Fruit fly (Drosophila melanogaster) whole organism, prepupa: Measurements from ENCODE around the gene spdo.
A peak's percentile ranks its signal among the peaks of the same experiment; 100 is the strongest.

Experiments used
- Blimp-1 ChIP-seq: fragments of 200-800 bp; sonication (Bioruptor generic); optimal IDR thresholded peaks from 3 replicates; lab custom pipeline; 2017; ENCODE audit warnings: missing biosample characterization, missing genetic modification characterization, mild to moderate bottlenecking, moderate library complexity, missing genetic modification reagents
- CG10669 ChIP-seq: fragments of 200-800 bp; sonication (Bioruptor generic); optimal IDR thresholded peaks from 3 replicates; lab custom pipeline; 2018; ENCODE audit warnings: missing biosample characterization, mild to moderate bottlenecking, missing genetic modification characterization, moderate library complexity
- CG11294 ChIP-seq: fragments of 200-800 bp; sonication (Bioruptor generic); IDR thresholded peaks from 2 replicates; pipeline ENCODE4 v1.3.6; 2022; ENCODE audit warnings: missing biosample characterization, missing genetic modification characterization
- CG11762 ChIP-seq: fragments of 200-800 bp; sonication (Bioruptor generic); optimal IDR thresholded peaks from 3 replicates; lab custom pipeline; 2016; ENCODE audit warnings: missing biosample characterization, missing genetic modification characterization; ENCODE audit not compliant: insufficient read depth
- CG11902 ChIP-seq: fragments of 200-800 bp; sonication (Bioruptor generic); optimal IDR thresholded peaks from 3 replicates; lab custom pipeline; 2016; ENCODE audit warnings: missing biosample characterization, missing genetic modification characterization
- CG15336 ChIP-seq: fragments of 200-800 bp; sonication (Bioruptor generic); IDR thresholded peaks from 2 replicates; pipeline ENCODE4 v1.3.6; 2022; ENCODE audit warnings: missing biosample characterization, missing genetic modification characterization
- CG1621 ChIP-seq: fragments of 200-800 bp; sonication (Bioruptor generic); optimal IDR thresholded peaks from 3 replicates; lab custom pipeline; 2018; ENCODE audit warnings: missing biosample characterization, mild to moderate bottlenecking, missing genetic modification characterization
- CG3032 ChIP-seq: fragments of 200-800 bp; optimal IDR thresholded peaks from 2 replicates; lab custom pipeline; 2019; ENCODE audit warnings: missing biosample characterization, mild to moderate bottlenecking, missing genetic modification characterization, moderate library complexity
- CG31627 ChIP-seq: fragments of 200-800 bp; sonication (Bioruptor generic); optimal IDR thresholded peaks from 3 replicates; lab custom pipeline; 2016; ENCODE audit warnings: missing biosample characterization, missing genetic modification characterization
- CG32006 ChIP-seq: fragments of 200-800 bp; sonication (Bioruptor generic); optimal IDR thresholded peaks from 3 replicates; lab custom pipeline; 2017; ENCODE audit warnings: missing biosample characterization, mild to moderate bottlenecking, missing genetic modification characterization
- CG34406 ChIP-seq: fragments of 200-800 bp; sonication (Bioruptor generic); optimal IDR thresholded peaks from 3 replicates; lab custom pipeline; 2016; ENCODE audit warnings: missing biosample characterization, missing genetic modification characterization
- CG3919 ChIP-seq: fragments of 200-800 bp; sonication (Bioruptor generic); optimal IDR thresholded peaks from 3 replicates; lab custom pipeline; 2016; ENCODE audit warnings: missing biosample characterization, missing genetic modification characterization
- CG4318 ChIP-seq: fragments of 200-800 bp; sonication (Bioruptor generic); optimal IDR thresholded peaks from 3 replicates; lab custom pipeline; 2017; ENCODE audit warnings: missing biosample characterization, mild to moderate bottlenecking, missing genetic modification characterization
- CG6163 ChIP-seq: fragments of 200-800 bp; sonication (Bioruptor generic); IDR thresholded peaks from 3 replicates; pipeline ENCODE4 v1.3.6; 2022; ENCODE audit warnings: missing biosample characterization, missing genetic modification characterization
- CG6792 ChIP-seq: fragments of 200-800 bp; sonication (Bioruptor generic); optimal IDR thresholded peaks from 3 replicates; lab custom pipeline; 2016; ENCODE audit warnings: missing biosample characterization, missing genetic modification characterization
- CG6854 ChIP-seq: fragments of 200-800 bp; sonication (Bioruptor generic); optimal IDR thresholded peaks from 2 replicates; lab custom pipeline; 2017; ENCODE audit warnings: missing biosample characterization, mild to moderate bottlenecking, missing genetic modification characterization
- CG8119 ChIP-seq: fragments of 200-800 bp; sonication (Bioruptor generic); IDR thresholded peaks from 3 replicates; pipeline ENCODE4 v1.3.6; 2022; ENCODE audit warnings: missing biosample characterization, missing genetic modification characterization
- CG8319 ChIP-seq: fragments of 200-800 bp; sonication (Bioruptor generic); optimal IDR thresholded peaks from 3 replicates; lab custom pipeline; 2016; ENCODE audit warnings: missing biosample characterization, missing genetic modification characterization
- CG9139 ChIP-seq: fragments of 200-800 bp; sonication (Bioruptor generic); optimal IDR thresholded peaks from 3 replicates; lab custom pipeline; 2017; ENCODE audit warnings: missing biosample characterization, mild to moderate bottlenecking, missing genetic modification characterization
- Eip75B ChIP-seq: fragments of 200-800 bp; sonication (Bioruptor generic); optimal IDR thresholded peaks from 3 replicates; lab custom pipeline; 2016; ENCODE audit warnings: missing biosample characterization, missing genetic modification characterization
- Eip78C ChIP-seq: fragments of 200-800 bp; sonication (Bioruptor generic); peaks from one replicate; lab custom pipeline; 2016; ENCODE audit warnings: missing biosample characterization, missing genetic modification characterization
- Eip93F ChIP-seq: fragments of 200-800 bp; sonication (Bioruptor generic); optimal IDR thresholded peaks from 2 replicates; lab custom pipeline; 2016; ENCODE audit warnings: missing biosample characterization, mild to moderate bottlenecking, missing genetic modification characterization
- Ets21C ChIP-seq: fragments of 200-800 bp; sonication (Bioruptor generic); optimal IDR thresholded peaks from 3 replicates; lab custom pipeline; 2016; ENCODE audit warnings: missing biosample characterization, missing genetic modification characterization
- Ets96B ChIP-seq: fragments of 200-800 bp; optimal IDR thresholded peaks from 2 replicates; lab custom pipeline; 2019; ENCODE audit warnings: missing biosample characterization, mild to moderate bottlenecking, missing genetic modification characterization, moderate library complexity
- Gug ChIP-seq: fragments of 200-800 bp; sonication (Bioruptor generic); IDR thresholded peaks from 2 replicates; pipeline ENCODE4 v1.3.6; 2022; ENCODE audit warnings: missing biosample characterization, missing genetic modification characterization
- Hr38 ChIP-seq: sonication (Bioruptor generic); optimal IDR thresholded peaks from 2 replicates; lab custom pipeline; 2016; ENCODE audit warnings: missing biosample characterization, missing genetic modification characterization
- Hr4 ChIP-seq: fragments of 200-800 bp; sonication (Bioruptor generic); optimal IDR thresholded peaks from 3 replicates; lab custom pipeline; 2016; ENCODE audit warnings: missing biosample characterization, missing genetic modification characterization
- Lpt ChIP-seq: fragments of 200-800 bp; sonication (Bioruptor generic); optimal IDR thresholded peaks from 3 replicates; lab custom pipeline; 2016; ENCODE audit warnings: missing biosample characterization, missing genetic modification characterization
- Met ChIP-seq: fragments of 200-800 bp; sonication (Bioruptor generic); optimal IDR thresholded peaks from 3 replicates; lab custom pipeline; 2016; ENCODE audit warnings: missing biosample characterization, missing genetic modification characterization
- OdsH ChIP-seq: fragments of 200-800 bp; sonication (Bioruptor generic); optimal IDR thresholded peaks from 3 replicates; lab custom pipeline; 2016; ENCODE audit warnings: missing biosample characterization, missing genetic modification characterization
- Smox ChIP-seq: fragments of 200-800 bp; sonication (Bioruptor generic); optimal IDR thresholded peaks from 3 replicates; lab custom pipeline; 2016; ENCODE audit warnings: missing biosample characterization, missing genetic modification characterization
- Sox102F ChIP-seq: fragments of 200-800 bp; sonication (Bioruptor generic); optimal IDR thresholded peaks from 2 replicates; lab custom pipeline; 2016; ENCODE audit warnings: missing biosample characterization, mild to moderate bottlenecking, missing genetic modification characterization
- Sox14 ChIP-seq: fragments of 200-800 bp; sonication (Bioruptor generic); optimal IDR thresholded peaks from 3 replicates; lab custom pipeline; 2016; ENCODE audit warnings: missing biosample characterization, missing genetic modification characterization
- Sox15 ChIP-seq: fragments of 200-800 bp; sonication (Bioruptor generic); optimal IDR thresholded peaks from 3 replicates; lab custom pipeline; 2016; ENCODE audit warnings: missing biosample characterization, missing genetic modification characterization
- acj6 ChIP-seq: fragments of 200-800 bp; sonication (Bioruptor generic); optimal IDR thresholded peaks from 3 replicates; lab custom pipeline; 2016; ENCODE audit warnings: missing biosample characterization, missing genetic modification characterization
- cyc ChIP-seq: fragments of 200-800 bp; sonication (Bioruptor generic); optimal IDR thresholded peaks from 3 replicates; lab custom pipeline; 2016; ENCODE audit warnings: missing biosample characterization, missing genetic modification characterization
- dac ChIP-seq: fragments of 200-800 bp; sonication (Bioruptor generic); optimal IDR thresholded peaks from 2 replicates; lab custom pipeline; 2017; ENCODE audit warnings: missing biosample characterization, mild to moderate bottlenecking, missing genetic modification characterization
- eg ChIP-seq: fragments of 200-800 bp; sonication (Bioruptor generic); IDR thresholded peaks from 3 replicates; pipeline ENCODE4 v1.3.6; 2022; ENCODE audit warnings: missing biosample characterization, missing genetic modification characterization
- fd59A ChIP-seq: fragments of 200-800 bp; sonication (Bioruptor generic); optimal IDR thresholded peaks from 2 replicates; lab custom pipeline; 2017; ENCODE audit warnings: missing biosample characterization, mild to moderate bottlenecking, missing genetic modification characterization, missing genetic modification reagents
- fd85E ChIP-seq: fragments of 200-800 bp; sonication (Bioruptor generic); optimal IDR thresholded peaks from 3 replicates; lab custom pipeline; 2016; ENCODE audit warnings: missing biosample characterization, missing genetic modification characterization
- fkh ChIP-seq: fragments of 200-800 bp; sonication (Bioruptor generic); optimal IDR thresholded peaks from 3 replicates; lab custom pipeline; 2017; ENCODE audit warnings: missing biosample characterization, mild to moderate bottlenecking, missing genetic modification characterization, moderate library complexity
- lz ChIP-seq: fragments of 200-800 bp; sonication (Bioruptor generic); optimal IDR thresholded peaks from 3 replicates; lab custom pipeline; 2016; ENCODE audit warnings: missing biosample characterization, missing genetic modification characterization
- net ChIP-seq: fragments of 200-800 bp; sonication (Bioruptor generic); optimal IDR thresholded peaks from 3 replicates; lab custom pipeline; 2016; ENCODE audit warnings: missing biosample characterization, missing genetic modification characterization
- pdm3 ChIP-seq: fragments of 200-800 bp; sonication (Bioruptor generic); optimal IDR thresholded peaks from 3 replicates; lab custom pipeline; 2016; ENCODE audit warnings: missing biosample characterization, missing genetic modification characterization
- spab ChIP-seq: fragments of 200-800 bp; sonication (Bioruptor generic); optimal IDR thresholded peaks from 2 replicates; lab custom pipeline; 2017; ENCODE audit warnings: missing biosample characterization, mild to moderate bottlenecking, missing genetic modification characterization, missing genetic modification reagents
- svp ChIP-seq: fragments of 200-800 bp; sonication (Bioruptor generic); peaks from one replicate; lab custom pipeline; 2016; ENCODE audit warnings: missing biosample characterization, missing genetic modification characterization
- topi ChIP-seq: fragments of 200-800 bp; sonication (Bioruptor generic); optimal IDR thresholded peaks from 3 replicates; lab custom pipeline; 2016; ENCODE audit warnings: missing biosample characterization, missing genetic modification characterization

The spdo gene

DNA sequence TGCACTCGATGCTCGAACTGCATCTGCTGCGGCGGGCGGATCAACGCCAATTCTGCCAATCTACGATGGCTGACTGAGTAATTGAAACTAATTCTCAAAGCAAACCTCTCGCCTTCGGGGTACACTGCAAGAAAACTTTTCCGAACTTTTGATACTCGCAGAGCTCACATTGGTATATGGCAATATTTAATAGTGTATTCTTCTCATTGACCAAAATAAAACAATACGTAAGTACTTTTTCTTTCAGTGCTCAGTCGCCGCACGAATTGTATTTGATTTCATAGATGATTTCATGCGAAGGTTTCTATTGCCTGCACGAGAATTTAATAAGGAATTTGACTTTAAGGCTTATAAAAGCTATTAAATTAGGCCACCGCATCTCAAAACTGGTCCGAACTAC, 49.1 kb downstream of the spdo start:
- TF ChIP-seq spab (GFP tag; lab: Kevin White, UChicago) (no peak), Sox102F (GFP tag; lab: Kevin White, UChicago) (no peak), Met (GFP tag; lab: Kevin White, UChicago) (no peak), CG6163 (GFP tag; lab: Robert Waterston, UW) (peak; percentile 69), Sox14 (GFP tag; lab: Kevin White, UChicago) (no peak), cyc (no peak), Lpt (GFP tag; lab: Kevin White, UChicago) (no peak), CG8119 (GFP tag; lab: Robert Waterston, UW) (peak; percentile 31; the same call in 1 of the 3 replicates), CG6792 (GFP tag; lab: Kevin White, UChicago) (no peak), CG1621 (tag; lab: Kevin White, UChicago) (no peak), Hr4 (no peak), CG15336 (GFP tag; lab: Robert Waterston, UW) (no peak), CG8319 (no peak), Ets96B (tag; lab: Kevin White, UChicago) (no peak), CG11902 (no peak), CG10669 (GFP tag; lab: Kevin White, UChicago) (no peak), topi (GFP tag; lab: Kevin White, UChicago) (no peak), acj6 (no peak), CG3032 (tag; lab: Kevin White, UChicago) (no peak), CG32006 (GFP tag; lab: Kevin White, UChicago) (peak; percentile 27), CG11294 (GFP tag; lab: Robert Waterston, UW) (no peak), CG31627 (GFP tag; lab: Kevin White, UChicago) (no peak), svp (GFP tag; lab: Kevin White, UChicago) (no peak), eg (GFP tag; lab: Robert Waterston, UW) (peak; percentile 54; the same call in 1 of the 3 replicates), Hr38 (GFP tag; lab: Kevin White, UChicago) (no peak), Blimp-1 (GFP tag; lab: Kevin White, UChicago) (no peak), net (no peak), CG4318 (GFP tag; lab: Kevin White, UChicago) (no peak), Ets21C (GFP tag; lab: Kevin White, UChicago) (no peak), lz (no peak), Smox (GFP tag; lab: Kevin White, UChicago) (no peak)
- TF ChIP-seq, all 60 proteins: peak for 4

DNA sequence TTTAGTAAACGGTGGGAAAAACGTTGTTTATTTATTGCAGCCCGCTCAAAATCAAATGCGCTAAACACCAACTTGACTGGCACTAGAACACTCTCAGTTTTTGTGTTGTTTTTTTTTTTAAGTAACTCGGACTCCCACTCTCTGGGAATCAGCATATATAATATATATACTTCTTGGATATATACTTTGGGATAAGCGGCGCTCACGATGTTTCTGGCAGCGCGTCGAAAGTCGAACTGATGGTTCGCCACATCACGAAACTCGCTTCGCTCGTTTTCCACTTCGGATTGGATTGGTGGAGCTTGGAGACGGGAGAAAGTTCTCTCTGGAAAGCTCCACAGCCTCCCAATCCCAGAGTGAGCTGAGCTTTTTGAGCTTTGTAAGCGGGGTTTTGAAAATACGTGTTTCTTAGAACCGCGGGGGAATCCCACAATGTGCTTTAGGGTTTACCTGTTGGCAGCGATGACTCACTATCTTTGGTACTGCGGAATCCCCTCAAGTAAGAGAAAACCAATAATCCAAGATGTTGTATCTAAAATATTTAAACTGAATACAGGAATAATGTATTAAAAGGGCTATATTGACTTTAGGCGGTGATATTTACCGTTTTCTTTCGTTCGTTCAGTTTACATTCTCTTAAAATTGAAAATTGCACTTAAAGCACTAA, 50.4 kb downstream of the spdo start, which contains the start of gene jdp:
jdp (minus strand) TSS at position 239 of the 667 bp plus-strand sequence.
- TF ChIP-seq Blimp-1 (GFP tag; lab: Kevin White, UChicago) = peak; percentile 79
- no peak for TF ChIP-seq CG11762 (GFP tag; lab: Kevin White, UChicago)
- no peak for TF ChIP-seq Ets21C (GFP tag; lab: Kevin White, UChicago)
- TF ChIP-seq CG3919 (GFP tag; lab: Kevin White, UChicago) = peak; percentile 34
- no peak for TF ChIP-seq cyc
- peak; percentile 46; the same call in 1 of the 3 replicates for TF ChIP-seq CG6163 (GFP tag; lab: Robert Waterston, UW)
- no peak for TF ChIP-seq Eip75B (GFP tag; lab: Kevin White, UChicago)
- TF ChIP-seq CG11294 (GFP tag; lab: Robert Waterston, UW) = no peak
- no peak for TF ChIP-seq OdsH
- TF ChIP-seq CG8319 = no peak
- TF ChIP-seq Eip78C (GFP tag; lab: Kevin White, UChicago) = peak; percentile 87
- TF ChIP-seq Hr4 = no peak
- no peak for TF ChIP-seq CG4318 (GFP tag; lab: Kevin White, UChicago)
- TF ChIP-seq Eip93F (GFP tag; lab: Kevin White, UChicago) = no peak
- no peak for TF ChIP-seq pdm3
- no peak for TF ChIP-seq fkh
- TF ChIP-seq Hr38 (GFP tag; lab: Kevin White, UChicago) = no peak
- peak; percentile 24 for TF ChIP-seq CG9139 (GFP tag; lab: Kevin White, UChicago)
- TF ChIP-seq CG6854 (GFP tag; lab: Kevin White, UChicago) = no peak
- peak; percentile 8 for TF ChIP-seq Met (GFP tag; lab: Kevin White, UChicago)
- peak; percentile 65 for TF ChIP-seq CG15336 (GFP tag; lab: Robert Waterston, UW)
- TF ChIP-seq Gug = no peak
- no peak for TF ChIP-seq fd59A
- TF ChIP-seq CG34406 (GFP tag; lab: Kevin White, UChicago) = no peak
- no peak for TF ChIP-seq acj6
- TF ChIP-seq topi (GFP tag; lab: Kevin White, UChicago) = peak; percentile 16
- no peak for TF ChIP-seq Ets96B (tag; lab: Kevin White, UChicago)
- TF ChIP-seq Lpt (GFP tag; lab: Kevin White, UChicago) = no peak
- TF ChIP-seq dac (GFP tag; lab: Kevin White, UChicago) = no peak
- peak; percentile 53 for TF ChIP-seq svp (GFP tag; lab: Kevin White, UChicago)
- TF ChIP-seq Sox15 (GFP tag; lab: Kevin White, UChicago) = no peak
- TF ChIP-seq fd85E (GFP tag; lab: Kevin White, UChicago) = no peak
- TF ChIP-seq spab (GFP tag; lab: Kevin White, UChicago) = peak; percentile 4
- no peak for TF ChIP-seq Sox102F (GFP tag; lab: Kevin White, UChicago)
- no peak for TF ChIP-seq Smox (GFP tag; lab: Kevin White, UChicago)
